Fruit fly (Drosophila melanogaster) whole organism, embryonic: ENCODE data around the gene TotB.

Experiments used
- Atf6 ChIP-seq: fragments of 200-800 bp; sonication (Bioruptor generic); IDR thresholded peaks from 2 replicates; pipeline ENCODE4 v1.3.6; 2022; ENCODE audit warnings: missing biosample characterization, missing genetic modification characterization
- Blimp-1 ChIP-seq: fragments of 200-800 bp; sonication (Bioruptor generic); optimal IDR thresholded peaks from 3 replicates; lab custom pipeline; 2018; ENCODE audit warnings: missing biosample characterization, missing genetic modification characterization, mild to moderate bottlenecking, moderate library complexity, missing genetic modification reagents
- BtbVII ChIP-seq: fragments of 200-800 bp; sonication (Bioruptor generic); optimal IDR thresholded peaks from 3 replicates; lab custom pipeline; 2017; ENCODE audit warnings: missing biosample characterization, mild to moderate bottlenecking, missing genetic modification characterization
- CG10366 ChIP-seq: fragments of 200-800 bp; sonication (Bioruptor generic); IDR thresholded peaks from 2 replicates; pipeline ENCODE4 v1.3.6; 2022; ENCODE audit warnings: missing biosample characterization, missing genetic modification characterization
- CG10462 ChIP-seq: fragments of 200-800 bp; sonication (Bioruptor generic); optimal IDR thresholded peaks from 2 replicates; lab custom pipeline; 2016; ENCODE audit warnings: missing biosample characterization, missing genetic modification characterization
- CG10979 ChIP-seq: fragments of 200-800 bp; sonication (Bioruptor generic); optimal IDR thresholded peaks from 2 replicates; lab custom pipeline; 2018; ENCODE audit warnings: missing biosample characterization, mild to moderate bottlenecking, missing genetic modification characterization, moderate library complexity
- CG12299 ChIP-seq: fragments of 200-800 bp; sonication (Bioruptor generic); optimal IDR thresholded peaks from 2 replicates; lab custom pipeline; 2018; ENCODE audit warnings: missing biosample characterization, mild to moderate bottlenecking, missing genetic modification characterization
- CG12659 ChIP-seq: fragments of 200-800 bp; sonication (Bioruptor generic); optimal IDR thresholded peaks from 3 replicates; lab custom pipeline; 2017; ENCODE audit warnings: mild to moderate bottlenecking, missing biosample characterization, missing genetic modification reagents, missing genetic modification characterization
- CG13775 ChIP-seq: fragments of 200-800 bp; sonication (Bioruptor generic); optimal IDR thresholded peaks from 3 replicates; lab custom pipeline; 2017; ENCODE audit warnings: missing biosample characterization, mild to moderate bottlenecking, missing genetic modification characterization
- CG14860 ChIP-seq: fragments of 200-800 bp; sonication (Bioruptor generic); IDR thresholded peaks from 3 replicates; pipeline ENCODE4 v1.3.6; 2022; ENCODE audit warnings: missing biosample characterization, missing genetic modification characterization; ENCODE audit not compliant: partially characterized antibody
- CG16815 ChIP-seq: fragments of 200-800 bp; sonication (Bioruptor generic); optimal IDR thresholded peaks from 3 replicates; lab custom pipeline; 2017; ENCODE audit warnings: missing biosample characterization, mild to moderate bottlenecking, missing genetic modification characterization
- CG18476 ChIP-seq: fragments of 200-800 bp; sonication (Bioruptor generic); optimal IDR thresholded peaks from 2 replicates; lab custom pipeline; 2016; ENCODE audit warnings: missing biosample characterization, mild to moderate bottlenecking, missing genetic modification characterization
- CG18599 ChIP-seq: fragments of 200-800 bp; sonication (Bioruptor generic); optimal IDR thresholded peaks from 3 replicates; lab custom pipeline; 2017; ENCODE audit warnings: missing biosample characterization, missing genetic modification characterization, mild to moderate bottlenecking, moderate library complexity, missing genetic modification reagents
- CG2120 ChIP-seq: fragments of 200-800 bp; sonication (Bioruptor generic); optimal IDR thresholded peaks from 3 replicates; lab custom pipeline; 2016; ENCODE audit warnings: missing biosample characterization, missing genetic modification characterization
- CG2889 ChIP-seq: fragments of 200-800 bp; sonication (Bioruptor generic); IDR thresholded peaks from 3 replicates; pipeline ENCODE4 v1.3.6; 2022; ENCODE audit warnings: missing biosample characterization, missing genetic modification characterization
- CG34422 ChIP-seq: fragments of 200-800 bp; sonication (Bioruptor generic); IDR thresholded peaks from 3 replicates; pipeline ENCODE4 v1.3.6; 2022; ENCODE audit warnings: missing biosample characterization, missing genetic modification characterization
- CG4820 ChIP-seq: fragments of 200-800 bp; sonication (Bioruptor generic); optimal IDR thresholded peaks from 3 replicates; lab custom pipeline; 2016; ENCODE audit warnings: missing biosample characterization, missing genetic modification characterization
- CG5180 ChIP-seq: fragments of 200-800 bp; sonication (Bioruptor generic); optimal IDR thresholded peaks from 3 replicates; lab custom pipeline; 2017; ENCODE audit warnings: missing biosample characterization, missing genetic modification characterization, mild to moderate bottlenecking, moderate library complexity, missing genetic modification reagents
- CG7839 ChIP-seq: fragments of 200-800 bp; sonication (Bioruptor generic); optimal IDR thresholded peaks from 3 replicates; lab custom pipeline; 2018; ENCODE audit warnings: missing biosample characterization, mild to moderate bottlenecking, missing genetic modification characterization, moderate library complexity
- Dip3 ChIP-seq: fragments of 200-800 bp; sonication (Bioruptor generic); optimal IDR thresholded peaks from 3 replicates; lab custom pipeline; 2016; ENCODE audit warnings: missing biosample characterization, missing genetic modification characterization
- Dref ChIP-seq: fragments of 200-800 bp; sonication (Bioruptor generic); IDR thresholded peaks from 2 replicates; pipeline ENCODE4 v1.3.6; 2022; ENCODE audit warnings: missing biosample characterization, missing genetic modification characterization
- Elba2 ChIP-seq: fragments of 200-800 bp; sonication (Bioruptor generic); optimal IDR thresholded peaks from 3 replicates; lab custom pipeline; 2016; ENCODE audit warnings: missing biosample characterization, missing genetic modification characterization
- Spps ChIP-seq: fragments of 200-800 bp; sonication (Bioruptor generic); optimal IDR thresholded peaks from 2 replicates; lab custom pipeline; 2018; ENCODE audit warnings: missing biosample characterization, mild to moderate bottlenecking, missing genetic modification characterization
- TFAM ChIP-seq: fragments of 200-800 bp; sonication (Bioruptor generic); optimal IDR thresholded peaks from 2 replicates; lab custom pipeline; 2017; ENCODE audit warnings: missing biosample characterization, missing genetic modification characterization, inconsistent platforms
- Usf ChIP-seq: fragments of 200-800 bp; sonication (Bioruptor generic); optimal IDR thresholded peaks from 2 replicates; lab custom pipeline; 2017; ENCODE audit warnings: missing genotype, missing biosample characterization, missing genetic modification characterization
- cad ChIP-seq: fragments of >200 bp; optimal IDR thresholded peaks from 2 replicates; lab custom pipeline; 2017; ENCODE audit warnings: missing biosample characterization, missing genetic modification characterization
- dm ChIP-seq: fragments of 200-800 bp; sonication (Bioruptor generic); optimal IDR thresholded peaks from 3 replicates; lab custom pipeline; 2016; ENCODE audit warnings: missing biosample characterization, missing genetic modification characterization
- dmrt11E ChIP-seq: fragments of 200-800 bp; sonication (Bioruptor generic); optimal IDR thresholded peaks from 3 replicates; lab custom pipeline; 2018; ENCODE audit warnings: missing biosample characterization, mild to moderate bottlenecking, missing genetic modification characterization, moderate library complexity
- ewg ChIP-seq: fragments of 200-800 bp; sonication (Bioruptor generic); optimal IDR thresholded peaks from 3 replicates; lab custom pipeline; 2017; ENCODE audit warnings: mild to moderate bottlenecking, missing biosample characterization, missing genetic modification reagents, missing genetic modification characterization
- gem ChIP-seq: fragments of 200-800 bp; sonication (Bioruptor generic); optimal IDR thresholded peaks from 2 replicates; lab custom pipeline; 2019; ENCODE audit warnings: missing biosample characterization, mild to moderate bottlenecking, missing genetic modification characterization, moderate library complexity
- grau ChIP-seq: fragments of 200-800 bp; optimal IDR thresholded peaks from 3 replicates; lab custom pipeline; 2019; ENCODE audit warnings: missing biosample characterization, mild to moderate bottlenecking, missing genetic modification characterization, moderate library complexity
- inv ChIP-seq: fragments of 200-800 bp; sonication (Bioruptor generic); IDR thresholded peaks from 2 replicates; pipeline ENCODE4 v1.3.6; 2022; ENCODE audit warnings: missing biosample characterization, missing genetic modification characterization; ENCODE audit not compliant: partially characterized antibody
- kah ChIP-seq: fragments of 200-800 bp; sonication (Bioruptor generic); optimal IDR thresholded peaks from 2 replicates; lab custom pipeline; 2018; ENCODE audit warnings: missing biosample characterization, mild to moderate bottlenecking, missing genetic modification characterization
- lov ChIP-seq, 2 experiments: fragments of 200-800 bp in 1 of 2; fragments of >200 bp in 1 of 2; sonication (Bioruptor generic) in 1 of 2; IDR thresholded peaks in 1 of 2; optimal IDR thresholded peaks in 1 of 2; 2 replicates in 1 of 2; 3 replicates in 1 of 2; pipeline versions ENCODE4 v1.3.6 to Lab custom; 2017 to 2022; ENCODE audit warnings: missing biosample characterization in 1 of 2, missing genetic modification characterization in 1 of 2
- org-1 ChIP-seq: fragments of 200-800 bp; sonication (Bioruptor generic); optimal IDR thresholded peaks from 2 replicates; lab custom pipeline; 2017; ENCODE audit warnings: missing biosample characterization, missing genetic modification characterization
- pfk ChIP-seq: fragments of 200-800 bp; sonication (Bioruptor generic); optimal IDR thresholded peaks from 2 replicates; lab custom pipeline; 2018; ENCODE audit warnings: missing biosample characterization, mild to moderate bottlenecking, missing genetic modification characterization, moderate library complexity
- pros ChIP-seq: fragments of 200-800 bp; sonication (Bioruptor generic); optimal IDR thresholded peaks from 3 replicates; lab custom pipeline; 2019; ENCODE audit warnings: missing biosample characterization, mild to moderate bottlenecking, missing genetic modification characterization, moderate library complexity
- psq ChIP-seq: fragments of 200-800 bp; sonication (Bioruptor generic); optimal IDR thresholded peaks from 2 replicates; lab custom pipeline; 2017; ENCODE audit warnings: missing biosample characterization, missing genetic modification characterization
- pzg ChIP-seq: fragments of 200-800 bp; sonication (Bioruptor generic); optimal IDR thresholded peaks from 3 replicates; lab custom pipeline; 2018; ENCODE audit warnings: missing biosample characterization, mild to moderate bottlenecking, missing genetic modification characterization, moderate library complexity
- ro ChIP-seq: fragments of 200-800 bp; sonication (Bioruptor generic); IDR thresholded peaks from 2 replicates; pipeline ENCODE4 v1.3.6; 2022; ENCODE audit warnings: missing biosample characterization, missing genetic modification characterization
- run ChIP-seq: fragments of 200-800 bp; sonication (Bioruptor generic); optimal IDR thresholded peaks from 3 replicates; lab custom pipeline; 2018; ENCODE audit warnings: missing biosample characterization, mild to moderate bottlenecking, missing genetic modification characterization
- sc ChIP-seq, 3 experiments: fragments of >200 bp in 2 of 3; fragments of 200-800 bp in 1 of 3; sonication (Bioruptor generic) in 1 of 3; optimal IDR thresholded peaks; 2 replicates in 2 of 3; 3 replicates in 1 of 3; lab custom pipeline; 2017; ENCODE audit warnings: mild to moderate bottlenecking in 1 of 3, missing biosample characterization in 1 of 3, missing genetic modification characterization in 1 of 3, missing genetic modification reagents in 1 of 3
- sob ChIP-seq: fragments of 200-800 bp; sonication (Bioruptor generic); IDR thresholded peaks from 2 replicates; pipeline ENCODE4 v1.3.6; 2022; ENCODE audit warnings: missing biosample characterization, missing genetic modification characterization
- sqz ChIP-seq: fragments of 200-800 bp; sonication (Bioruptor generic); optimal IDR thresholded peaks from 3 replicates; lab custom pipeline; 2018; ENCODE audit warnings: missing biosample characterization, mild to moderate bottlenecking, missing genetic modification characterization
- stc ChIP-seq: fragments of 200-800 bp; sonication (Bioruptor generic); IDR thresholded peaks from 2 replicates; pipeline ENCODE4 v1.3.6; 2022; ENCODE audit warnings: missing biosample characterization, missing genetic modification characterization
- tap ChIP-seq: fragments of 200-800 bp; optimal IDR thresholded peaks from 3 replicates; lab custom pipeline; 2019; ENCODE audit warnings: missing biosample characterization, mild to moderate bottlenecking, missing genetic modification characterization, moderate library complexity
- usp ChIP-seq: fragments of >200 bp; optimal IDR thresholded peaks from 2 replicates; lab custom pipeline; 2017; ENCODE audit warnings: missing biosample characterization, missing genetic modification characterization
- vnd ChIP-seq: fragments of 200-800 bp; sonication (Bioruptor generic); IDR thresholded peaks from 3 replicates; pipeline ENCODE4 v1.3.6; 2022; ENCODE audit warnings: missing biosample characterization, missing genetic modification characterization; ENCODE audit not compliant: partially characterized antibody
- wek ChIP-seq: fragments of 200-800 bp; sonication (Bioruptor generic); optimal IDR thresholded peaks from 3 replicates; lab custom pipeline; 2018; ENCODE audit warnings: missing biosample characterization, mild to moderate bottlenecking, missing genetic modification characterization, moderate library complexity
- zen2 ChIP-seq: fragments of 200-800 bp; sonication (Bioruptor generic); IDR thresholded peaks from 3 replicates; pipeline ENCODE4 v1.3.6; 2022; ENCODE audit warnings: missing biosample characterization, missing genetic modification characterization; ENCODE audit not compliant: partially characterized antibody

The TotB gene

dm6 chr3R:20914103-20914502 lies 40.4 kb downstream of the TotB start, which contains the start of gene hdly (continued):
- no peak for TF ChIP-seq psq (GFP tag; lab: Kevin White, UChicago)
- no peak for TF ChIP-seq Blimp-1
- TF ChIP-seq Spps, result no peak
- TF ChIP-seq CG18599, result no peak
- TF ChIP-seq run, result no peak
- TF ChIP-seq grau (tag; lab: Kevin White, UChicago), result no peak
- TF ChIP-seq pros (GFP tag; lab: Kevin White, UChicago), result no peak
- no peak for TF ChIP-seq Dip3 (GFP tag; lab: Kevin White, UChicago)
- peak; percentile 53; the same call in 1 of the 2 replicates for TF ChIP-seq sob
- no peak for TF ChIP-seq cad
- TF ChIP-seq sc (optimal IDR thresholded peaks at IDR 0.05; lab: Kevin White, UChicago), result no peak
- TF ChIP-seq sc (GFP tag; optimal IDR thresholded peaks at IDR 0.05; lab: Kevin White, UChicago), result no peak
- TF ChIP-seq CG2889 (GFP tag; lab: Robert Waterston, UW), result no peak
- no peak for TF ChIP-seq CG12659 (GFP tag; lab: Kevin White, UChicago)
- no peak for TF ChIP-seq TFAM
- TF ChIP-seq CG2120 (GFP tag; lab: Kevin White, UChicago), result peak; percentile 11
- no peak for TF ChIP-seq Usf (GFP tag; lab: Kevin White, UChicago)
- no peak for TF ChIP-seq CG18476 (GFP tag; lab: Kevin White, UChicago)
- TF ChIP-seq CG4820, result no peak
- TF ChIP-seq lov (optimal IDR thresholded peaks at IDR 0.05; lab: Kevin White, UChicago), result no peak
- TF ChIP-seq lov (GFP tag; IDR thresholded peaks at IDR 0.05; lab: Robert Waterston, UW), result no peak
- TF ChIP-seq vnd (GFP tag; lab: Robert Waterston, UW), result no peak
- TF ChIP-seq CG34422 (GFP tag; lab: Robert Waterston, UW), result no peak; the same call in 2 of the 3 replicates
- no peak for TF ChIP-seq CG16815
- no peak for TF ChIP-seq stc (GFP tag; lab: Robert Waterston, UW)
- no peak for TF ChIP-seq kah (GFP tag; lab: Kevin White, UChicago)
- TF ChIP-seq Dref (GFP tag; lab: Robert Waterston, UW), result no peak
- no peak for TF ChIP-seq CG5180 (GFP tag; lab: Kevin White, UChicago)
- no peak for TF ChIP-seq CG10462 (GFP tag; lab: Kevin White, UChicago)
- TF ChIP-seq CG10979 (tag; lab: Kevin White, UChicago), result no peak
- TF ChIP-seq CG14860 (GFP tag; lab: Robert Waterston, UW), result no peak
- no peak for TF ChIP-seq ewg (GFP tag; lab: Kevin White, UChicago)
- TF ChIP-seq org-1 (GFP tag; lab: Kevin White, UChicago), result no peak
- TF ChIP-seq CG12299 (tag; lab: Kevin White, UChicago), result no peak
- no peak for TF ChIP-seq CG13775 (GFP tag; lab: Kevin White, UChicago)
- TF ChIP-seq Atf6 (GFP tag; lab: Robert Waterston, UW), result 0 out of 2 replicates have a peak, but pooled peaks have one; percentile 16
- no peak for TF ChIP-seq pzg (GFP tag; lab: Kevin White, UChicago)
- no peak for TF ChIP-seq zen2
- peak; percentile 34 for TF ChIP-seq wek (GFP tag; lab: Kevin White, UChicago)
- TF ChIP-seq pfk (GFP tag; lab: Kevin White, UChicago), result no peak
- TF ChIP-seq dmrt11E (tag; lab: Kevin White, UChicago), result no peak
- no peak for TF ChIP-seq CG7839 (tag; lab: Kevin White, UChicago)
- TF ChIP-seq ro (GFP tag; lab: Robert Waterston, UW), result no peak
- TF ChIP-seq inv (GFP tag; lab: Robert Waterston, UW), result no peak
- no peak for TF ChIP-seq Elba2 (GFP tag; lab: Kevin White, UChicago)
- TF ChIP-seq dm (GFP tag; lab: Kevin White, UChicago), result no peak
- no peak for TF ChIP-seq usp (GFP tag; lab: Kevin White, UChicago)
- TF ChIP-seq BtbVII (GFP tag; lab: Kevin White, UChicago), result peak; percentile 59
- TF ChIP-seq gem (tag; lab: Kevin White, UChicago), result no peak
- no peak for TF ChIP-seq tap (tag; lab: Kevin White, UChicago)
- no peak for TF ChIP-seq sqz (GFP tag; lab: Kevin White, UChicago)
- TF ChIP-seq CG10366 (GFP tag; lab: Robert Waterston, UW), result no peak; the same call in 1 of the 2 replicates
